Fruit fly (Drosophila melanogaster): ENCODE data around the gene CSN1b.

DNA sequence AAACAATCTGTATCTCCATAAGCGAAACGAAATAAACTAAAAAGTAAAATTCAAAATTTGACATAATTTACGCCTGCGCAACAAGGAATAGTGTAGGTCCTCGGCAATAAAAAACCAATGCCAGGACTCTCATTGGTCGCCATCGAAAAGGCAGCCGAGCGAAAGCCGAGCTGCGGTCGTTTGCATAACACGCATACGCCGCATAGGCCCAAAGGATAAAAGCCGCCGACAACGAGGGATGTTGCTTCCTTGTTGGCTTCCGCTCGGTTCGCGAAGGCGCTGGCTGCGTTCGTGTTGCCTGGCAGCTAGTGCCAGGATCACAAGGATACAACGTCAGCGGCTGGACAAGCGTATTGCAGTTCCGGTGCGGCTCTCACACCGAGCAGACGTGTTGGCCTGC, 44.3 kb downstream of the CSN1b start:
- TF ChIP-seq Pif1B (GFP tag; optimal IDR thresholded peaks at IDR 0.05) (no peak), Pif1A (GFP tag; optimal IDR thresholded peaks at IDR 0.05) (no peak), CG34367 (tag; optimal IDR thresholded peaks at IDR 0.05) (no peak), CG15710 (tag; optimal IDR thresholded peaks at IDR 0.05) (no peak)

Measured in whole organism, pupa.